Fruit fly (Drosophila melanogaster): ENCODE measurements around the gene CG10650.

CG10650 gene

DNA sequence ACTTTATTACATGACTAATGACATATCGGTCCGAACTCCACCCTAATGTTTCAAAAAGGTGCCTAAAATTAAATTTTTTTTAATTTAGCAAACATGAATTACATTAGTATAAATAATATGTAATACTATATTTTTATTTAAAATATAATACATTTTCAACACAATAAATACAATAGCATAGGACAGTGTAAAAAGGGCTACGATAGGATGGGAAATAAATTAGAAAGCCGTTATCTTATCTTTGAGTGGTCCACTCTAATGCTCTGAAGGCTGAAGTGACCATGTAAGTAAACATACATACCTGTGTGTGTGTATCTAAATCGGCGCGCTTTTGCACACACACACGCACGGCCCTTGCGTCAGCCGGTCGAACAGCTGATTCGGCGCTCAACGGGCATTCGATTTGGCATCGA is 7.2 kb upstream of the CG10650 start, which contains the start of gene CG31793 (continued):
- TF ChIP-seq ac (GFP tag; optimal IDR thresholded peaks at IDR 0.05), result no peak
- TF ChIP-seq mirr (GFP tag; optimal IDR thresholded peaks at IDR 0.05), result peak; percentile 74
- peak; percentile 73 for TF ChIP-seq lab (GFP tag; optimal IDR thresholded peaks at IDR 0.05)
- TF ChIP-seq Adf1 (GFP tag; IDR thresholded peaks at IDR 0.05), result peak; percentile 26; the same call in 1 of the 2 replicates
- TF ChIP-seq HHEX (GFP tag; optimal IDR thresholded peaks at IDR 0.05), result peak; percentile 26
- TF ChIP-seq fd3F (GFP tag; optimal IDR thresholded peaks at IDR 0.05), result peak; percentile 45
- no peak for TF ChIP-seq nerfin-2 (GFP tag; IDR thresholded peaks at IDR 0.05; ENCODE audit: partially characterized antibody)
- TF ChIP-seq CG16779 (GFP tag; IDR thresholded peaks at IDR 0.05), result peak; percentile 3; the same call in 1 of the 2 replicates
- TF ChIP-seq otp (GFP tag; IDR thresholded peaks at IDR 0.05), result no peak
- peak; percentile 56 for TF ChIP-seq CG6854 (GFP tag; optimal IDR thresholded peaks at IDR 0.05)
- peak; percentile 52 for TF ChIP-seq CG6683 (GFP tag; optimal IDR thresholded peaks at IDR 0.05)
- TF ChIP-seq CG17829 (tag; optimal IDR thresholded peaks at IDR 0.05), result peak; percentile 46
- peak; percentile 57 for TF ChIP-seq CG17385 (GFP tag; optimal IDR thresholded peaks at IDR 0.05)
- TF ChIP-seq CG32767 (GFP tag; IDR thresholded peaks at IDR 0.05), result peak; percentile 57
- TF ChIP-seq CG3847 (GFP tag; IDR thresholded peaks at IDR 0.05), result 0 out of 2 replicates have a peak, but pooled peaks have one; percentile 12
- peak; percentile 10 for TF ChIP-seq CG12104 (GFP tag; optimal IDR thresholded peaks at IDR 0.05)
- TF ChIP-seq vnd (GFP tag; IDR thresholded peaks at IDR 0.05; ENCODE audit: partially characterized antibody), result 0 out of 3 replicates have a peak, but pooled peaks have one; percentile 42
- peak; percentile 58 for TF ChIP-seq dmrt99B (tag; optimal IDR thresholded peaks at IDR 0.05)
- peak; percentile 67 for TF ChIP-seq CG8924 (tag; optimal IDR thresholded peaks at IDR 0.05)
- TF ChIP-seq CG6813 (GFP tag; optimal IDR thresholded peaks at IDR 0.05), result peak; percentile 37
- peak in 1 of 2 experiments; percentile 32 for TF ChIP-seq dpn (GFP tag; optimal IDR thresholded peaks at IDR 0.05)
- peak; percentile 68; the same call in 2 of the 3 replicates for TF ChIP-seq CG17361 (GFP tag; IDR thresholded peaks at IDR 0.05)
- peak; percentile 33; the same call in 1 of the 2 replicates for TF ChIP-seq CG10321 (GFP tag; IDR thresholded peaks at IDR 0.05)
- no peak for TF ChIP-seq maf-S (GFP tag; optimal IDR thresholded peaks at IDR 0.05)
- peak; percentile 45; the same call in 1 of the 2 replicates for TF ChIP-seq CG13287 (GFP tag; IDR thresholded peaks at IDR 0.05; ENCODE audit: partially characterized antibody)
- peak; percentile 41; the same call in 1 of the 2 replicates for TF ChIP-seq NFAT (GFP tag; IDR thresholded peaks at IDR 0.05)
- TF ChIP-seq pita (GFP tag; optimal IDR thresholded peaks at IDR 0.05), result no peak
- TF ChIP-seq E2f1 (GFP tag; IDR thresholded peaks at IDR 0.05), result peak; percentile 25; the same call in 1 of the 2 replicates
- TF ChIP-seq CG8388 (GFP tag; optimal IDR thresholded peaks at IDR 0.05), result peak; percentile 36
- peak; percentile 30 for TF ChIP-seq nmo (GFP tag; optimal IDR thresholded peaks at IDR 0.05)
- no peak for TF ChIP-seq NC2β (GFP tag; optimal IDR thresholded peaks at IDR 0.05)
- TF ChIP-seq Nf-YC (tag; optimal IDR thresholded peaks at IDR 0.05), result peak; percentile 53
- TF ChIP-seq CG4424 (GFP tag; optimal IDR thresholded peaks at IDR 0.05), result peak; percentile 23
- peak; percentile 67 for TF ChIP-seq CG10147 (GFP tag; optimal IDR thresholded peaks at IDR 0.05)
- peak; percentile 39 for TF ChIP-seq Asciz (GFP tag; optimal IDR thresholded peaks at IDR 0.05)
- no peak for TF ChIP-seq CG7963 (GFP tag; IDR thresholded peaks at IDR 0.05; ENCODE audit: partially characterized antibody)
- peak; percentile 24 for TF ChIP-seq Hr3 (GFP tag; optimal IDR thresholded peaks at IDR 0.05)
- TF ChIP-seq MBD-R2 (GFP tag; IDR thresholded peaks at IDR 0.05), result peak; percentile 39
- TF ChIP-seq Rfx (GFP tag; IDR thresholded peaks at IDR 0.05), result peak; percentile 46; the same call in 1 of the 2 replicates
- peak; percentile 8 for TF ChIP-seq nerfin-1 (tag; optimal IDR thresholded peaks at IDR 0.05)
- TF ChIP-seq CG10565 (GFP tag; optimal IDR thresholded peaks at IDR 0.05), result no peak
- 0 out of 2 replicates have a peak, but pooled peaks have one; percentile 24 for TF ChIP-seq CG10366 (GFP tag; IDR thresholded peaks at IDR 0.05)
- peak; percentile 33 for TF ChIP-seq CG2120 (GFP tag; optimal IDR thresholded peaks at IDR 0.05)
- TF ChIP-seq CG18619 (GFP tag; optimal IDR thresholded peaks at IDR 0.05), result peak; percentile 32
- TF ChIP-seq gsb-n (tag; optimal IDR thresholded peaks at IDR 0.05), result no peak
- TF ChIP-seq Vsx1 (GFP tag; optimal IDR thresholded peaks at IDR 0.05), result peak; percentile 4
- TF ChIP-seq fd96Cb (tag; optimal IDR thresholded peaks at IDR 0.05), result peak; percentile 26
- TF ChIP-seq CG14710 (tag; optimal IDR thresholded peaks at IDR 0.05), result peak; percentile 2

All from whole organism, embryonic.